Fruit fly (Drosophila melanogaster): ENCODE data around the gene Whamy.

Whamy gene

DNA sequence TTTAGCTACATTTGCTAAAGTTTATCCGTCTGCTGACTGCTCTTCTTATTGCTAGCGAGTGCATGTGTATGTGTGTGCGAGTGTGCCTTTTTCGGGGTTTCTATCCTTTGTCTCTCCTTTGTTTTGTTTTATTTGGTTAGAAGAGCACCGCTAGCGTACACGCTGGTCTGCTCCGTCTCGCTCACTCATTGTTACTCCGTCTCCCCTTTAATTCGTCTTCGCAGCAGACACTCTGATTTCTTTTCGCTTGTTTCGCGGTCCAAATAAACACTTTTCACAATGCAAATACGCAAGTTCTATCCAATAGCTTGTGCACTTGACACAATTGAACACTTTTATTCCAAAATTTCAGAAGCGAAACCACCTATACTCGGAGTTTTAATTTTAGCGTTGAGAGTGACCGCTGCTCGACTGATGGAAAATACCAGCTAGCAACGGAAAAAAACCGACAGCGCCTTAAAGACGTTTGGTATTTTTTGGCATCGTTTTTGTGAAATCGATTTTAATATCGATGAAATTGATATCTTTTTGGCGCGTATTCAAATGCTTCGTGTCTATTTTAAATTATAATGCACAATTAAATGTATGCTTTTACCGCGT is 34.8 kb upstream of the Whamy start, which contains the start of gene FBXO11 (continued):
- peak in 1 of 2 experiments; percentile 19 for TF ChIP-seq salr (GFP tag; optimal IDR thresholded peaks at IDR 0.05)
- no peak for TF ChIP-seq CG11762 (GFP tag; optimal IDR thresholded peaks at IDR 0.05; ENCODE audit: insufficient read depth)
- no peak for TF ChIP-seq CG8319 (GFP tag; optimal IDR thresholded peaks at IDR 0.05)
- no peak for TF ChIP-seq CG6276 (GFP tag; optimal IDR thresholded peaks at IDR 0.05)
- no peak for TF ChIP-seq Gug (GFP tag; IDR thresholded peaks at IDR 0.05)
- TF ChIP-seq fd59A (GFP tag; optimal IDR thresholded peaks at IDR 0.05), result no peak
- TF ChIP-seq svp (GFP tag), result no peak
- no peak for TF ChIP-seq Met (GFP tag; optimal IDR thresholded peaks at IDR 0.05)
- peak; percentile 33 for TF ChIP-seq Blimp-1 (GFP tag; optimal IDR thresholded peaks at IDR 0.05)
- TF ChIP-seq CG7368 (GFP tag; optimal IDR thresholded peaks at IDR 0.05), result no peak
- TF ChIP-seq Hr4 (GFP tag; optimal IDR thresholded peaks at IDR 0.05), result no peak
- peak in 1 of 2 experiments; percentile 89 for TF ChIP-seq ss (GFP tag; optimal IDR thresholded peaks at IDR 0.05)
- TF ChIP-seq CG1621 (tag; optimal IDR thresholded peaks at IDR 0.05), result peak; percentile 75
- no peak for TF ChIP-seq CG4318 (GFP tag; optimal IDR thresholded peaks at IDR 0.05)
- TF ChIP-seq CG34406 (GFP tag; optimal IDR thresholded peaks at IDR 0.05), result no peak
- TF ChIP-seq fkh (GFP tag; optimal IDR thresholded peaks at IDR 0.05), result peak; percentile 96

- peak; percentile 69 for TF ChIP-seq esn (GFP tag; optimal IDR thresholded peaks at IDR 0.05)
- peak; percentile 60 for TF ChIP-seq CG34406 (GFP tag; optimal IDR thresholded peaks at IDR 0.05)
- 0 out of 2 replicates have a peak, but pooled peaks have one; percentile 23 for TF ChIP-seq CG15336 (GFP tag; IDR thresholded peaks at IDR 0.05)
- TF ChIP-seq acj6 (GFP tag; optimal IDR thresholded peaks at IDR 0.05), result peak; percentile 59
- TF ChIP-seq CG6792 (GFP tag; optimal IDR thresholded peaks at IDR 0.05), result peak; percentile 42
- TF ChIP-seq Eip93F (GFP tag; optimal IDR thresholded peaks at IDR 0.05), result peak; percentile 48
- no peak for TF ChIP-seq CG16779 (tag; optimal IDR thresholded peaks at IDR 0.05)
- TF ChIP-seq Eip78C (GFP tag), result peak; percentile 83
- peak; percentile 97 for TF ChIP-seq svp (GFP tag)
- TF ChIP-seq fd59A (GFP tag; optimal IDR thresholded peaks at IDR 0.05), result no peak
- peak; percentile 26 for TF ChIP-seq dac (GFP tag; optimal IDR thresholded peaks at IDR 0.05)
- no peak for TF ChIP-seq CG1621 (tag; optimal IDR thresholded peaks at IDR 0.05)
- peak; percentile 67 for TF ChIP-seq lz (GFP tag; optimal IDR thresholded peaks at IDR 0.05)
- 0 out of 3 replicates have a peak, but pooled peaks have one; percentile 34 for TF ChIP-seq CG6163 (GFP tag; IDR thresholded peaks at IDR 0.05)
- TF ChIP-seq Hr4 (GFP tag; optimal IDR thresholded peaks at IDR 0.05), result no peak
- TF ChIP-seq Sox14 (GFP tag; optimal IDR thresholded peaks at IDR 0.05), result peak; percentile 51
- no peak for TF ChIP-seq Met (GFP tag; optimal IDR thresholded peaks at IDR 0.05)
- peak; percentile 52 for TF ChIP-seq Hr39 (GFP tag; optimal IDR thresholded peaks at IDR 0.05)
- TF ChIP-seq CG4318 (GFP tag; optimal IDR thresholded peaks at IDR 0.05), result no peak
- peak; percentile 29 for TF ChIP-seq Blimp-1 (GFP tag; optimal IDR thresholded peaks at IDR 0.05)
- TF ChIP-seq Sox15 (GFP tag; optimal IDR thresholded peaks at IDR 0.05), result peak; percentile 58
- no peak for TF ChIP-seq CG8632 (GFP tag; optimal IDR thresholded peaks at IDR 0.05)
- peak; percentile 47; the same call in 1 of the 3 replicates for TF ChIP-seq eg (GFP tag; IDR thresholded peaks at IDR 0.05)
- no peak for TF ChIP-seq spab (GFP tag; optimal IDR thresholded peaks at IDR 0.05)
- TF ChIP-seq CG31627 (GFP tag; optimal IDR thresholded peaks at IDR 0.05), result peak; percentile 55
- TF ChIP-seq dsx (GFP tag; optimal IDR thresholded peaks at IDR 0.05; ENCODE audit: poor library complexity, severe bottlenecking), result peak; percentile 65
- peak; percentile 31 for TF ChIP-seq CG6854 (GFP tag; optimal IDR thresholded peaks at IDR 0.05)
- peak; percentile 85 for TF ChIP-seq fkh (GFP tag; optimal IDR thresholded peaks at IDR 0.05)
- peak; percentile 49 for TF ChIP-seq CG11902 (GFP tag; optimal IDR thresholded peaks at IDR 0.05)
- TF ChIP-seq CG3032 (tag; optimal IDR thresholded peaks at IDR 0.05), result peak; percentile 64
- peak; percentile 50 for TF ChIP-seq Ets96B (tag; optimal IDR thresholded peaks at IDR 0.05)
- peak; percentile 61 for TF ChIP-seq cyc (GFP tag; optimal IDR thresholded peaks at IDR 0.05)
These were observed 26.6 kb upstream of the Whamy start, which contains the start of the genes CG9467 and CG8526 for dm6 chr3R:9800644-9801330. Gene CG9467 (minus strand): TSS chr3R:9801026. Gene CG8526 (plus strand): TSS chr3R:9801280.
